Worm (Caenorhabditis elegans) whole organism, L4/young adult: ENCODE data around the gene C33F10.12.

Experiments used
- W03F9.2 ChIP-seq: fragments of 150-350 bp; optimal IDR thresholded peaks from 2 replicates; lab custom pipeline; 2014; ENCODE audit warnings: missing biosample characterization, missing genetic modification characterization
- dao-5 ChIP-seq: sonication (generic microtip); optimal IDR thresholded peaks from 2 replicates; lab custom pipeline; 2016; ENCODE audit warnings: missing genotype, missing genetic modification characterization, moderate library complexity, missing compliant biosample characterization
- him-1 ChIP-seq: sonication (generic microtip); optimal IDR thresholded peaks from 2 replicates; lab custom pipeline; 2016; ENCODE audit warnings: missing genotype, missing genetic modification reagents, missing genetic modification characterization, missing compliant biosample characterization

DNA sequence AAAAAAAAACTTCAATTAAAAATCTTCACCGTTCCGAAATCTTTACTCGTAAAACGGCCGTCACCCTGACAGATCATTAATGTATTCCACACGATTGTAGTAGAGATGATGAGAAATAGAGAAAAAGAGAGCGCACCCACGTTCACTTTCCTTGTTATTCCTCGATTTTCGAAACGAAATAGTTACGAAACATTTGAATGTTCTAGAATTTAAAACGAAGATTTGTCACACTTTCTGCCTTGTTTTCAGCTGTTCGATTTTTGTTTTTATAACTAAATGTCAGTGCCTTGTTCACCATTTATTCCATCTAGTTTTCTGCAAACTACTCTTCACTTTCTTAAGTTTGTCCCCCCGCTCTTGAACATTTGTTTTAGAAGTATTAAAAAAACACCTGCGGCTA lies 17.2 kb upstream of the C33F10.12 start:
- no peak for TF ChIP-seq him-1 (tag; lab: Kevin White, UChicago)
- no peak for TF ChIP-seq dao-5 (tag; lab: Kevin White, UChicago)
- TF ChIP-seq W03F9.2, result no peak
